Worm (Caenorhabditis elegans) whole organism, L2 larva: ENCODE measurements around the gene smgl-2.

Experiments used
- C34F6.9 ChIP-seq: fragments of 150-350 bp; optimal IDR thresholded peaks from 2 replicates; lab custom pipeline; 2014; ENCODE audit warnings: missing biosample characterization, missing genetic modification characterization
- R02D3.7 ChIP-seq: fragments of 150-350 bp; optimal IDR thresholded peaks from 2 replicates; lab custom pipeline; 2014; ENCODE audit warnings: missing biosample characterization, missing genetic modification characterization
- Y55F3AM.14 ChIP-seq: fragments of 200-800 bp; sonication (Bioruptor generic); optimal IDR thresholded peaks from 2 replicates; lab custom pipeline; 2018; ENCODE audit warnings: mild to moderate bottlenecking, missing genetic modification characterization, missing compliant biosample characterization
- alr-1 ChIP-seq: fragments of 150-350 bp; optimal IDR thresholded peaks from 2 replicates; lab custom pipeline; 2014; ENCODE audit warnings: missing biosample characterization, missing genetic modification characterization
- aly-2 ChIP-seq: fragments of 150-350 bp; optimal IDR thresholded peaks from 2 replicates; lab custom pipeline; 2014; ENCODE audit warnings: missing biosample characterization, missing genetic modification characterization
- ama-1 ChIP-seq: fragments of 150-350 bp; optimal IDR thresholded peaks from 2 replicates; lab custom pipeline; 2018; ENCODE audit warnings: inconsistent platforms
- blmp-1 ChIP-seq: sonication (generic microtip); optimal IDR thresholded peaks from 2 replicates; lab custom pipeline; 2017; ENCODE audit warnings: missing genetic modification characterization, mild to moderate bottlenecking, missing compliant biosample characterization, antibody characterized with exemption, moderate library complexity; ENCODE audit not compliant: insufficient read depth
- ceh-16 ChIP-seq: fragments of 150-350 bp; optimal IDR thresholded peaks from 2 replicates; lab custom pipeline; 2014; ENCODE audit warnings: missing biosample characterization, missing genetic modification characterization
- crh-2 ChIP-seq: sonication (generic microtip); optimal IDR thresholded peaks from 2 replicates; lab custom pipeline; 2017; ENCODE audit warnings: missing biosample characterization, missing genetic modification characterization
- dmd-4 ChIP-seq: sonication (generic microtip); optimal IDR thresholded peaks from 2 replicates; lab custom pipeline; 2017; ENCODE audit warnings: missing biosample characterization, missing genetic modification characterization
- egl-27 ChIP-seq: sonication (generic microtip); optimal IDR thresholded peaks from 3 replicates; lab custom pipeline; 2017; ENCODE audit warnings: missing biosample characterization, missing genetic modification reagents, missing genetic modification characterization
- fos-1 ChIP-seq: fragments of 150-350 bp; optimal IDR thresholded peaks from 2 replicates; lab custom pipeline; 2014; ENCODE audit warnings: missing biosample characterization, missing genetic modification characterization
- gmeb-1 ChIP-seq: fragments of 150-350 bp; optimal IDR thresholded peaks from 2 replicates; lab custom pipeline; 2014; ENCODE audit warnings: missing biosample characterization, missing genetic modification characterization
- lin-13 ChIP-seq: fragments of 150-350 bp; optimal IDR thresholded peaks from 2 replicates; lab custom pipeline; 2014; ENCODE audit warnings: missing biosample characterization, missing genetic modification reagents, missing genetic modification characterization
- mbf-1 ChIP-seq: sonication (generic microtip); optimal IDR thresholded peaks from 2 replicates; lab custom pipeline; 2017; ENCODE audit warnings: missing biosample characterization, missing genetic modification characterization
- mdl-1 ChIP-seq, 2 experiments: fragments of 150-350 bp in 1 of 2; sonication (generic microtip) in 1 of 2; optimal IDR thresholded peaks; 2 replicates each; lab custom pipeline; 2017; ENCODE audit warnings: missing biosample characterization in 2 of 2, missing genetic modification characterization in 2 of 2
- nhr-10 ChIP-seq: sonication (generic microtip); optimal IDR thresholded peaks from 2 replicates; lab custom pipeline; 2017; ENCODE audit warnings: missing biosample characterization, missing genetic modification characterization
- nhr-11 ChIP-seq: fragments of 150-350 bp; optimal IDR thresholded peaks from 2 replicates; lab custom pipeline; 2014; ENCODE audit warnings: missing biosample characterization, missing genetic modification characterization
- nhr-23 ChIP-seq: fragments of 150-350 bp; optimal IDR thresholded peaks from 2 replicates; lab custom pipeline; 2014; ENCODE audit warnings: missing biosample characterization, missing genetic modification reagents, missing genetic modification characterization
- nhr-237 ChIP-seq: fragments of 150-350 bp; optimal IDR thresholded peaks from 2 replicates; lab custom pipeline; 2014; ENCODE audit warnings: missing biosample characterization, missing genetic modification characterization
- nhr-25 ChIP-seq: fragments of 150-350 bp; sonication (generic microtip); optimal IDR thresholded peaks from 3 replicates; lab custom pipeline; 2014; ENCODE audit warnings: missing biosample characterization, missing genetic modification characterization
- nhr-6 ChIP-seq: fragments of 150-350 bp; optimal IDR thresholded peaks from 2 replicates; lab custom pipeline; 2014; ENCODE audit warnings: missing biosample characterization, missing genetic modification characterization
- peb-1 ChIP-seq: fragments of 150-350 bp; optimal IDR thresholded peaks from 2 replicates; lab custom pipeline; 2014; ENCODE audit warnings: missing biosample characterization, missing genetic modification characterization
- sem-4 ChIP-seq: fragments of 150-350 bp; optimal IDR thresholded peaks from 2 replicates; lab custom pipeline; 2014; ENCODE audit warnings: missing biosample characterization, missing genetic modification reagents, missing genetic modification characterization
- skn-1 ChIP-seq: sonication (generic microtip); optimal IDR thresholded peaks from 2 replicates; lab custom pipeline; 2017; ENCODE audit warnings: missing biosample characterization, missing genetic modification characterization
- sma-3 ChIP-seq: sonication (generic microtip); optimal IDR thresholded peaks from 2 replicates; lab custom pipeline; 2016; ENCODE audit warnings: missing genetic modification reagents, missing genetic modification characterization, missing compliant biosample characterization
- sma-9 ChIP-seq, 2 experiments: fragments of 150-350 bp in 1 of 2; sonication (generic microtip) in 1 of 2; optimal IDR thresholded peaks; 2 replicates each; lab custom pipeline; 2014 to 2016; ENCODE audit warnings: missing genetic modification characterization in 2 of 2, mild to moderate bottlenecking in 1 of 2, missing biosample characterization in 1 of 2, missing compliant biosample characterization in 1 of 2, missing genetic modification reagents in 1 of 2, moderate library complexity in 1 of 2
- snpc-4 ChIP-seq: fragments of 150-350 bp; optimal IDR thresholded peaks from 2 replicates; lab custom pipeline; 2014; ENCODE audit warnings: missing biosample characterization, missing genetic modification characterization
- unc-39 ChIP-seq: fragments of 150-350 bp; optimal IDR thresholded peaks from 2 replicates; lab custom pipeline; 2014; ENCODE audit warnings: missing biosample characterization, missing genetic modification characterization
- unc-55 ChIP-seq: fragments of 150-350 bp; sonication (generic microtip); optimal IDR thresholded peaks from 3 replicates; lab custom pipeline; 2014; ENCODE audit warnings: missing biosample characterization, missing genetic modification reagents, missing genetic modification characterization
- unc-62 ChIP-seq: fragments of 150-350 bp; optimal IDR thresholded peaks from 2 replicates; lab custom pipeline; 2014; ENCODE audit warnings: missing biosample characterization, missing genetic modification reagents, missing genetic modification characterization
- zag-1 ChIP-seq: fragments of 150-350 bp; optimal IDR thresholded peaks from 2 replicates; lab custom pipeline; 2014; ENCODE audit warnings: missing biosample characterization, missing genetic modification characterization
- ztf-11 ChIP-seq: sonication (generic microtip); optimal IDR thresholded peaks from 2 replicates; lab custom pipeline; 2017; ENCODE audit warnings: missing biosample characterization, missing genetic modification characterization
- ztf-4 ChIP-seq: fragments of 150-350 bp; optimal IDR thresholded peaks from 2 replicates; lab custom pipeline; 2014; ENCODE audit warnings: missing biosample characterization, missing genetic modification characterization

Gene smgl-2

ce11 chrIV:3722690-3723089 lies 3.3 kb upstream of the smgl-2 start, which contains the start of gene Y37E11AM.4:
Y37E11AM.4 (minus strand) TSS chrIV:3722790.
- TF ChIP-seq egl-27 (tag; lab: Kevin White, UChicago) (no peak), nhr-10 (tag; lab: Kevin White, UChicago) (no peak), nhr-25 (tag; lab: Kevin White, UChicago) (no peak), ama-1 (no peak), peb-1 (no peak), nhr-11 (tag; lab: Kevin White, UChicago) (no peak), ztf-11 (tag; lab: Kevin White, UChicago) (no peak), unc-62 (no peak), fos-1 (tag; lab: Kevin White, UChicago) (no peak), blmp-1 (tag; lab: Kevin White, UChicago) (no peak), gmeb-1 (tag; lab: Kevin White, UChicago) (no peak), crh-2 (tag; lab: Kevin White, UChicago) (no peak), sma-3 (no peak), Y55F3AM.14 (GFP tag; lab: Kevin White, UChicago) (no peak), mbf-1 (tag; lab: Kevin White, UChicago) (no peak)
- TF ChIP-seq, all 48 proteins: peak for 0

- no peak for TF ChIP-seq blmp-1 (tag; lab: Kevin White, UChicago)
- TF ChIP-seq gmeb-1 (tag; lab: Kevin White, UChicago), result no peak
- no peak for TF ChIP-seq C34F6.9 (tag; lab: Kevin White, UChicago)
- TF ChIP-seq nhr-237 (tag; lab: Kevin White, UChicago), result no peak
- TF ChIP-seq skn-1, result no peak
- TF ChIP-seq ztf-11 (tag; lab: Kevin White, UChicago), result no peak
- TF ChIP-seq nhr-25 (tag; lab: Kevin White, UChicago), result no peak
- no peak for TF ChIP-seq zag-1 (tag; lab: Kevin White, UChicago)
- TF ChIP-seq sma-3, result no peak
Observed at ce11 chrIV:3725361-3725760, 603 bp upstream of the smgl-2 start, which contains the start of gene Y37E11AM.2. Y37E11AM.2 (minus strand) TSS chrIV:3725461.

- no peak for TF ChIP-seq aly-2 (tag; lab: Kevin White, UChicago)
- TF ChIP-seq snpc-4 (tag; lab: Kevin White, UChicago), result no peak
- TF ChIP-seq unc-55 (GFP tag; lab: Kevin White, UChicago), result no peak
- no peak for TF ChIP-seq unc-39 (tag; lab: Kevin White, UChicago)
- TF ChIP-seq nhr-6, result no peak
- TF ChIP-seq nhr-25 (tag; lab: Kevin White, UChicago), result no peak
- TF ChIP-seq fos-1 (tag; lab: Kevin White, UChicago), result no peak
- no peak for TF ChIP-seq alr-1 (tag; lab: Kevin White, UChicago)
- no peak for TF ChIP-seq mdl-1 (tag; optimal IDR thresholded peaks at IDR 0.05; lab: Kevin White, UChicago)
- TF ChIP-seq Y55F3AM.14 (GFP tag; lab: Kevin White, UChicago), result no peak
- no peak for TF ChIP-seq nhr-11 (tag; lab: Kevin White, UChicago)
- no peak for TF ChIP-seq sma-3
- TF ChIP-seq ceh-16, result no peak
- no peak for TF ChIP-seq R02D3.7 (tag; lab: Kevin White, UChicago)
- no peak for TF ChIP-seq ama-1
- no peak for TF ChIP-seq nhr-23 (tag; lab: Kevin White, UChicago)
- TF ChIP-seq, all 48 proteins: peak for 0
Observed at ce11 chrIV:3731430-3731829, 5.5 kb downstream of the smgl-2 start.

- TF ChIP-seq sem-4 (tag; lab: Kevin White, UChicago) (no peak), lin-13 (GFP tag; lab: Kevin White, UChicago) (no peak), peb-1 (no peak), sma-9 (GFP tag; optimal IDR thresholded peaks at IDR 0.05; lab: Kevin White, UChicago) (no peak), sma-9 (tag; optimal IDR thresholded peaks at IDR 0.05; lab: Kevin White, UChicago) (no peak), sma-3 (no peak), Y55F3AM.14 (GFP tag; lab: Kevin White, UChicago) (no peak), dmd-4 (tag; lab: Kevin White, UChicago) (no peak), snpc-4 (tag; lab: Kevin White, UChicago) (no peak), unc-39 (tag; lab: Kevin White, UChicago) (no peak), zag-1 (tag; lab: Kevin White, UChicago) (no peak), R02D3.7 (tag; lab: Kevin White, UChicago) (no peak), ztf-4 (tag; lab: Kevin White, UChicago) (no peak)
- TF ChIP-seq, all 48 proteins: peak for 0
Observed at ce11 chrIV:3733287-3733686, 7.3 kb downstream of the smgl-2 start.
